Fruit fly (Drosophila melanogaster): ENCODE data around the gene asun.

Gene asun

dm6 chr3R:16263522-16264305, at the start of gene asun, which contains the start of gene bor:
TSS of gene asun (plus strand) at chr3R:16264271.
TSS of gene bor (minus strand) at chr3R:16264115.
- no peak for TF ChIP-seq noc (tag; optimal IDR thresholded peaks at IDR 0.05)

- no peak for TF ChIP-seq noc (tag; optimal IDR thresholded peaks at IDR 0.05)
These were observed 49.4 kb upstream of the asun start for dm6 chr3R:16214474-16215318.

dm6 chr3R:16215319-16215701, 48.8 kb upstream of the asun start:
- TF ChIP-seq noc (tag; optimal IDR thresholded peaks at IDR 0.05): no peak

dm6 chr3R:16217368-16217767, 46.7 kb upstream of the asun start:
- no peak for TF ChIP-seq noc (tag; optimal IDR thresholded peaks at IDR 0.05)

dm6 chr3R:16218251-16219030, 45.6 kb upstream of the asun start:
- no peak for TF ChIP-seq noc (tag; optimal IDR thresholded peaks at IDR 0.05)

- TF ChIP-seq noc (tag; optimal IDR thresholded peaks at IDR 0.05): no peak
These were observed 43.9 kb upstream of the asun start for dm6 chr3R:16220050-16220670.

- TF ChIP-seq noc (tag; optimal IDR thresholded peaks at IDR 0.05): no peak
These were observed 43.2 kb upstream of the asun start for dm6 chr3R:16220854-16221253.

- TF ChIP-seq noc (tag; optimal IDR thresholded peaks at IDR 0.05): peak; percentile 64
These were observed 42.4 kb upstream of the asun start for dm6 chr3R:16221359-16222299.

- peak; percentile 84 for TF ChIP-seq noc (tag; optimal IDR thresholded peaks at IDR 0.05)
These were observed 41.7 kb upstream of the asun start for dm6 chr3R:16222300-16222903.

dm6 chr3R:16223252-16224037, 40.6 kb upstream of the asun start:
- no peak for TF ChIP-seq noc (tag; optimal IDR thresholded peaks at IDR 0.05)

- TF ChIP-seq noc (tag; optimal IDR thresholded peaks at IDR 0.05): peak; percentile 95
These were observed 39.5 kb upstream of the asun start for dm6 chr3R:16224415-16225165.

- no peak for TF ChIP-seq noc (tag; optimal IDR thresholded peaks at IDR 0.05)
These were observed 38.7 kb upstream of the asun start, which contains the start of gene tara for dm6 chr3R:16225351-16225750. TSS of gene tara (plus strand) at chr3R:16225651.

- TF ChIP-seq noc (tag; optimal IDR thresholded peaks at IDR 0.05): no peak
These were observed 38.3 kb upstream of the asun start for dm6 chr3R:16225760-16226159.

Data from whole organism, larva.